Worm (Caenorhabditis elegans) whole organism, late embryonic: ENCODE measurements around the gene faah-6.

Source experiments
- F13H6.1 ChIP-seq: sonication (generic microtip); optimal IDR thresholded peaks from 2 replicates; lab custom pipeline; 2016; ENCODE audit warnings: missing genetic modification characterization, missing compliant biosample characterization
- ceh-30 ChIP-seq: fragments of 150-350 bp; optimal IDR thresholded peaks from 2 replicates; lab custom pipeline; 2014; ENCODE audit warnings: missing biosample characterization, missing genetic modification characterization
- fkh-10 ChIP-seq: fragments of 150-350 bp; optimal IDR thresholded peaks from 2 replicates; lab custom pipeline; 2014; ENCODE audit warnings: missing biosample characterization, missing genetic modification reagents, missing genetic modification characterization
- hlh-6 ChIP-seq: sonication (generic microtip); optimal IDR thresholded peaks from 2 replicates; lab custom pipeline; 2016; ENCODE audit warnings: missing genotype, missing genetic modification characterization, missing compliant biosample characterization
- nfya-1 ChIP-seq: sonication (generic microtip); optimal IDR thresholded peaks from 2 replicates; lab custom pipeline; 2017; ENCODE audit warnings: missing genetic modification characterization, mild to moderate bottlenecking, missing compliant biosample characterization, antibody characterized with exemption, moderate library complexity
- nhr-11 ChIP-seq: fragments of 150-350 bp; optimal IDR thresholded peaks from 2 replicates; lab custom pipeline; 2014; ENCODE audit warnings: missing biosample characterization, missing genetic modification characterization
- pqm-1 ChIP-seq: sonication (generic microtip); optimal IDR thresholded peaks from 2 replicates; lab custom pipeline; 2016; ENCODE audit warnings: missing genetic modification characterization, missing compliant biosample characterization
- ref-2 ChIP-seq: sonication (generic microtip); optimal IDR thresholded peaks from 2 replicates; lab custom pipeline; 2016; ENCODE audit warnings: missing genetic modification characterization, missing compliant biosample characterization
- syd-9 ChIP-seq: sonication (generic microtip); optimal IDR thresholded peaks from 2 replicates; lab custom pipeline; 2016; ENCODE audit warnings: mild to moderate bottlenecking, missing genetic modification characterization, moderate library complexity, missing compliant biosample characterization

- TF ChIP-seq nfya-1 (tag; lab: Kevin White, UChicago) (no peak), F13H6.1 (tag; lab: Kevin White, UChicago) (no peak), hlh-6 (tag; lab: Kevin White, UChicago) (no peak), ceh-30 (tag; lab: Kevin White, UChicago) (no peak), nhr-11 (no peak), fkh-10 (GFP tag; lab: Kevin White, UChicago) (no peak), ref-2 (tag; lab: Kevin White, UChicago) (no peak), syd-9 (no peak), pqm-1 (no peak)
Measured at ce11 chrIII:11651430-11651829, 1.2 kb downstream of the faah-6 start.
